Fruit fly (Drosophila melanogaster) whole organism, embryonic: ENCODE results near the gene AANATL7.

ENCODE experiments used
- Abd-B ChIP-seq: fragments of 200-800 bp; sonication (Bioruptor generic); optimal IDR thresholded peaks from 2 replicates; lab custom pipeline; 2018; ENCODE audit warnings: missing biosample characterization, mild to moderate bottlenecking, missing genetic modification characterization, moderate library complexity
- CG10321 ChIP-seq: fragments of 200-800 bp; sonication (Bioruptor generic); IDR thresholded peaks from 2 replicates; pipeline ENCODE4 v1.3.6; 2022; ENCODE audit warnings: missing biosample characterization, missing genetic modification characterization
- CG11723 ChIP-seq: fragments of 200-800 bp; sonication (Bioruptor generic); optimal IDR thresholded peaks from 2 replicates; lab custom pipeline; 2017; ENCODE audit warnings: missing biosample characterization, mild to moderate bottlenecking, missing genetic modification characterization
- CG12299 ChIP-seq: fragments of 200-800 bp; sonication (Bioruptor generic); optimal IDR thresholded peaks from 2 replicates; lab custom pipeline; 2018; ENCODE audit warnings: missing biosample characterization, mild to moderate bottlenecking, missing genetic modification characterization
- CG14014 ChIP-seq: fragments of 200-800 bp; sonication (Bioruptor generic); IDR thresholded peaks from 2 replicates; pipeline ENCODE4 v1.3.6; 2022; ENCODE audit warnings: missing biosample characterization, missing genetic modification characterization
- CG14441 ChIP-seq: fragments of 200-800 bp; sonication (Bioruptor generic); IDR thresholded peaks from 2 replicates; pipeline ENCODE4 v1.3.6; 2022; ENCODE audit warnings: missing biosample characterization, missing genetic modification characterization
- CG17568 ChIP-seq: fragments of 200-800 bp; sonication (Bioruptor generic); optimal IDR thresholded peaks from 2 replicates; lab custom pipeline; 2018; ENCODE audit warnings: missing biosample characterization, mild to moderate bottlenecking, missing genetic modification characterization, moderate library complexity
- CG17802 ChIP-seq: fragments of 200-800 bp; sonication (Bioruptor generic); optimal IDR thresholded peaks from 2 replicates; lab custom pipeline; 2018; ENCODE audit warnings: missing biosample characterization, mild to moderate bottlenecking, missing genetic modification characterization, moderate library complexity
- CG18262 ChIP-seq: fragments of 200-800 bp; optimal IDR thresholded peaks from 3 replicates; lab custom pipeline; 2019; ENCODE audit warnings: missing biosample characterization, mild to moderate bottlenecking, missing genetic modification characterization, moderate library complexity
- CG2116 ChIP-seq: fragments of 200-800 bp; sonication (Bioruptor generic); optimal IDR thresholded peaks from 3 replicates; lab custom pipeline; 2018; ENCODE audit warnings: missing biosample characterization, mild to moderate bottlenecking, missing genetic modification characterization
- CG2678 ChIP-seq: fragments of 200-800 bp; sonication (Bioruptor generic); optimal IDR thresholded peaks from 3 replicates; lab custom pipeline; 2019; ENCODE audit warnings: missing biosample characterization, mild to moderate bottlenecking, missing genetic modification characterization, moderate library complexity
- CG3407 ChIP-seq: fragments of 200-800 bp; sonication (Bioruptor generic); optimal IDR thresholded peaks from 2 replicates; lab custom pipeline; 2018; ENCODE audit warnings: missing biosample characterization, mild to moderate bottlenecking, missing genetic modification characterization
- CG34422 ChIP-seq: fragments of 200-800 bp; sonication (Bioruptor generic); IDR thresholded peaks from 3 replicates; pipeline ENCODE4 v1.3.6; 2022; ENCODE audit warnings: missing biosample characterization, missing genetic modification characterization
- CG3847 ChIP-seq: fragments of 200-800 bp; sonication (Bioruptor generic); IDR thresholded peaks from 2 replicates; pipeline ENCODE4 v1.3.6; 2022; ENCODE audit warnings: missing biosample characterization, missing genetic modification characterization
- CG42726 ChIP-seq: fragments of 200-800 bp; sonication (Bioruptor generic); IDR thresholded peaks from 2 replicates; pipeline ENCODE4 v1.3.6; 2022; ENCODE audit warnings: missing biosample characterization, missing genetic modification characterization; ENCODE audit not compliant: partially characterized antibody
- CG4424 ChIP-seq: fragments of 200-800 bp; sonication (Bioruptor generic); optimal IDR thresholded peaks from 3 replicates; lab custom pipeline; 2016; ENCODE audit warnings: missing biosample characterization, missing genetic modification characterization
- CG6683 ChIP-seq: fragments of 200-800 bp; sonication (Bioruptor generic); optimal IDR thresholded peaks from 2 replicates; lab custom pipeline; 2017; ENCODE audit warnings: missing biosample characterization, mild to moderate bottlenecking, missing genetic modification characterization, missing genetic modification reagents
- CG6791 ChIP-seq: fragments of 200-800 bp; sonication (Bioruptor generic); IDR thresholded peaks from 3 replicates; pipeline ENCODE4 v1.3.6; 2022; ENCODE audit warnings: missing biosample characterization, missing genetic modification characterization; ENCODE audit not compliant: partially characterized antibody
- CG7963 ChIP-seq: fragments of 200-800 bp; sonication (Bioruptor generic); IDR thresholded peaks from 3 replicates; pipeline ENCODE4 v1.3.6; 2022; ENCODE audit warnings: missing biosample characterization, missing genetic modification characterization; ENCODE audit not compliant: partially characterized antibody
- CG7987 ChIP-seq: fragments of 200-800 bp; sonication (Bioruptor generic); optimal IDR thresholded peaks from 2 replicates; lab custom pipeline; 2018; ENCODE audit warnings: missing biosample characterization, mild to moderate bottlenecking, missing genetic modification characterization, moderate library complexity
- CG8765 ChIP-seq: fragments of 200-800 bp; sonication (Bioruptor generic); IDR thresholded peaks from 2 replicates; pipeline ENCODE4 v1.3.6; 2022; ENCODE audit warnings: missing biosample characterization, missing genetic modification characterization
- CkIIα-i1 ChIP-seq: fragments of 200-800 bp; sonication (Bioruptor generic); IDR thresholded peaks from 2 replicates; pipeline ENCODE4 v1.3.6; 2022; ENCODE audit warnings: missing biosample characterization, missing genetic modification characterization
- Dbx ChIP-seq: fragments of 200-800 bp; sonication (Bioruptor generic); IDR thresholded peaks from 3 replicates; pipeline ENCODE4 v1.3.6; 2022; ENCODE audit warnings: missing biosample characterization, missing genetic modification characterization
- HLH4C ChIP-seq: fragments of 200-800 bp; sonication (Bioruptor generic); IDR thresholded peaks from 3 replicates; pipeline ENCODE4 v1.3.6; 2022; ENCODE audit warnings: missing biosample characterization, missing genetic modification characterization; ENCODE audit not compliant: partially characterized antibody
- HLHmδ ChIP-seq: fragments of 200-800 bp; sonication (Bioruptor generic); optimal IDR thresholded peaks from 2 replicates; lab custom pipeline; 2018; ENCODE audit warnings: missing biosample characterization, mild to moderate bottlenecking, missing genetic modification characterization, moderate library complexity
- Kr ChIP-seq: fragments of 200-800 bp; sonication (Bioruptor generic); optimal IDR thresholded peaks from 2 replicates; lab custom pipeline; 2017; ENCODE audit warnings: missing biosample characterization, mild to moderate bottlenecking, missing genetic modification characterization
- Lim3 ChIP-seq: fragments of 200-800 bp; sonication (Bioruptor generic); IDR thresholded peaks from 2 replicates; pipeline ENCODE4 v1.3.6; 2022; ENCODE audit warnings: missing biosample characterization, missing genetic modification characterization
- Nf-YA ChIP-seq: fragments of 200-800 bp; sonication (Bioruptor generic); IDR thresholded peaks from 2 replicates; pipeline ENCODE4 v1.3.6; 2022; ENCODE audit warnings: missing biosample characterization, missing genetic modification characterization
- bbx ChIP-seq: fragments of 200-800 bp; sonication (Bioruptor generic); IDR thresholded peaks from 2 replicates; pipeline ENCODE4 v1.3.6; 2022; ENCODE audit warnings: missing biosample characterization, missing genetic modification characterization; ENCODE audit not compliant: partially characterized antibody
- bcd ChIP-seq: fragments of 200-800 bp; sonication (Bioruptor generic); optimal IDR thresholded peaks from 2 replicates; lab custom pipeline; 2017; ENCODE audit warnings: missing biosample characterization, mild to moderate bottlenecking, missing genetic modification characterization
- chm ChIP-seq: fragments of 200-800 bp; sonication (Bioruptor generic); IDR thresholded peaks from 2 replicates; pipeline ENCODE4 v1.3.6; 2022; ENCODE audit warnings: missing biosample characterization, missing genetic modification characterization
- croc ChIP-seq: fragments of 200-800 bp; sonication (Bioruptor generic); conservative IDR thresholded peaks from 3 replicates; pipeline ENCODE4 v1.3.6; 2022; ENCODE audit warnings: missing biosample characterization, missing genetic modification characterization
- gcm ChIP-seq: fragments of 200-800 bp; sonication (Bioruptor generic); optimal IDR thresholded peaks from 2 replicates; lab custom pipeline; 2019; ENCODE audit warnings: missing biosample characterization, mild to moderate bottlenecking, missing genetic modification characterization, moderate library complexity
- gro ChIP-seq: fragments of 200-800 bp; sonication (Bioruptor generic); optimal IDR thresholded peaks from 2 replicates; lab custom pipeline; 2016; ENCODE audit warnings: missing biosample characterization, missing genetic modification characterization
- jigr1 ChIP-seq: fragments of 200-800 bp; sonication (Bioruptor generic); IDR thresholded peaks from 3 replicates; pipeline ENCODE4 v1.3.6; 2022; ENCODE audit warnings: missing biosample characterization, missing genetic modification characterization
- kni ChIP-seq: fragments of 200-800 bp; sonication (Bioruptor generic); optimal IDR thresholded peaks from 3 replicates; lab custom pipeline; 2017; ENCODE audit warnings: mild to moderate bottlenecking, missing biosample characterization, missing genetic modification reagents, missing genetic modification characterization
- luna ChIP-seq: fragments of 200-800 bp; sonication (Bioruptor generic); optimal IDR thresholded peaks from 2 replicates; lab custom pipeline; 2016; ENCODE audit warnings: missing biosample characterization, missing genetic modification characterization
- otp ChIP-seq: fragments of 200-800 bp; sonication (Bioruptor generic); IDR thresholded peaks from 3 replicates; pipeline ENCODE4, ENCODE4 v1.3.6; 2022; ENCODE audit warnings: missing biosample characterization, missing genetic modification characterization
- pan ChIP-seq, 4 experiments: fragments of >200 bp in 3 of 4; fragments of 200-800 bp in 1 of 4; sonication (Bioruptor generic) in 1 of 4; optimal IDR thresholded peaks in 3 of 4; IDR thresholded peaks in 1 of 4; 2 replicates each; pipeline versions ENCODE4 v1.3.6 to Lab custom; 2017 to 2022; ENCODE audit warnings: missing biosample characterization in 2 of 4, missing genetic modification characterization in 2 of 4, mixed read lengths in 1 of 4
- salm ChIP-seq: fragments of 200-800 bp; sonication (Bioruptor generic); optimal IDR thresholded peaks from 2 replicates; lab custom pipeline; 2018; ENCODE audit warnings: missing biosample characterization, mild to moderate bottlenecking, missing genetic modification characterization
- sens ChIP-seq: fragments of 200-800 bp; sonication (Bioruptor generic); peaks from one replicate; lab custom pipeline; 2016; ENCODE audit warnings: missing biosample characterization, missing genetic modification characterization
- sima ChIP-seq: fragments of 200-800 bp; sonication (Bioruptor generic); optimal IDR thresholded peaks from 2 replicates; lab custom pipeline; 2016; ENCODE audit warnings: missing biosample characterization, missing genetic modification characterization
- sna ChIP-seq: fragments of 200-800 bp; sonication (Bioruptor generic); IDR thresholded peaks from 2 replicates; pipeline ENCODE4 v1.3.6; 2022; ENCODE audit warnings: missing biosample characterization, missing genetic modification characterization; ENCODE audit not compliant: partially characterized antibody
- tll ChIP-seq, 2 experiments: fragments of 200-800 bp in 1 of 2; fragments of >200 bp in 1 of 2; sonication (Bioruptor generic) in 1 of 2; optimal IDR thresholded peaks; 2 replicates each; lab custom pipeline; 2017 to 2019; ENCODE audit warnings: missing biosample characterization in 2 of 2, missing genetic modification characterization in 2 of 2, mild to moderate bottlenecking in 1 of 2, moderate library complexity in 1 of 2
- toy ChIP-seq: fragments of 200-800 bp; sonication (Bioruptor generic); IDR thresholded peaks from 2 replicates; pipeline ENCODE4 v1.3.6; 2022; ENCODE audit warnings: missing biosample characterization, missing genetic modification characterization
- trem ChIP-seq: fragments of 200-800 bp; optimal IDR thresholded peaks from 3 replicates; lab custom pipeline; 2019; ENCODE audit warnings: missing biosample characterization, mild to moderate bottlenecking, missing genetic modification characterization, moderate library complexity
- unpg ChIP-seq: fragments of 200-800 bp; sonication (Bioruptor generic); optimal IDR thresholded peaks from 3 replicates; lab custom pipeline; 2018; ENCODE audit warnings: missing biosample characterization, mild to moderate bottlenecking, missing genetic modification characterization, moderate library complexity

AANATL7 gene

dm6 chrX:2588415-2589411 is 8.0 kb downstream of the AANATL7 start, which contains the start of gene egh (continued):
- TF ChIP-seq bcd (GFP tag; lab: Kevin White, UChicago) (no peak), HLHmδ (GFP tag; lab: Kevin White, UChicago) (no peak), Dbx (0 out of 3 replicates have a peak, but pooled peaks have one; percentile 46), sna (GFP tag; lab: Robert Waterston, UW) (0 out of 2 replicates have a peak, but pooled peaks have one; percentile 12), CG2678 (peak; percentile 6), bbx (GFP tag; lab: Robert Waterston, UW) (peak; percentile 39), jigr1 (GFP tag; lab: Robert Waterston, UW) (no peak), CG2116 (GFP tag; lab: Kevin White, UChicago) (peak; percentile 99), tll (GFP tag; optimal IDR thresholded peaks at IDR 0.05; lab: Kevin White, UChicago) (no peak), CG17568 (no peak), toy (GFP tag; lab: Robert Waterston, UW) (no peak), sens (GFP tag; lab: Kevin White, UChicago) (peak; percentile 79), CG3847 (GFP tag; lab: Robert Waterston, UW) (no peak), CG10321 (no peak), chm (GFP tag; lab: Robert Waterston, UW) (peak; percentile 14; the same call in 1 of the 2 replicates), CG4424 (GFP tag; lab: Kevin White, UChicago) (no peak), CG6791 (no peak), CG7963 (GFP tag; lab: Robert Waterston, UW) (no peak), CG14441 (GFP tag; lab: Robert Waterston, UW) (no peak), pan (optimal IDR thresholded peaks at IDR 0.05; lab: Kevin White, UChicago) (no peak), pan (GFP tag; optimal IDR thresholded peaks at IDR 0.05 in 1 of 2, IDR thresholded peaks at IDR 0.05 in 1 of 2) (peak in 1 of 2 experiments; percentile 56), CG12299 (tag; lab: Kevin White, UChicago) (peak; percentile 39), HLH4C (GFP tag; lab: Robert Waterston, UW) (peak; percentile 36; the same call in 1 of the 3 replicates), CG7987 (no peak), Abd-B (GFP tag; lab: Kevin White, UChicago) (no peak), CG11723 (GFP tag; lab: Kevin White, UChicago) (no peak), unpg (no peak), CG3407 (GFP tag; lab: Kevin White, UChicago) (no peak), Lim3 (GFP tag; lab: Robert Waterston, UW) (no peak), salm (tag; lab: Kevin White, UChicago) (no peak), CG42726 (GFP tag; lab: Robert Waterston, UW) (no peak), otp (GFP tag; lab: Robert Waterston, UW) (no peak), CG17802 (peak; percentile 6), CG34422 (peak; percentile 74; the same call in 2 of the 3 replicates), luna (GFP tag; lab: Kevin White, UChicago) (no peak), CkIIα-i1 (GFP tag; lab: Robert Waterston, UW) (no peak), kni (GFP tag; lab: Kevin White, UChicago) (no peak), gro (GFP tag; lab: Kevin White, UChicago) (no peak), CG6683 (GFP tag; lab: Kevin White, UChicago) (no peak), CG14014 (0 out of 2 replicates have a peak, but pooled peaks have one; percentile 28), Kr (GFP tag; lab: Kevin White, UChicago) (no peak), trem (tag; lab: Kevin White, UChicago) (no peak), croc (no peak), Nf-YA (GFP tag; lab: Robert Waterston, UW) (no peak), gcm (GFP tag; lab: Kevin White, UChicago) (peak; percentile 34), CG8765 (no peak), CG18262 (tag; lab: Kevin White, UChicago) (no peak), sima (GFP tag; lab: Kevin White, UChicago) (no peak)
